Fruit fly (Drosophila melanogaster): ENCODE results near the gene Obp22a.

Gene Obp22a

dm6 chr2L:1981726-1982367, 10.1 kb downstream of the Obp22a start, which contains the start of gene CG7289 (continued):
- TF ChIP-seq sens (GFP tag) (peak; percentile 80), gt (GFP tag; IDR thresholded peaks at IDR 0.05) (no peak), CG3847 (GFP tag; IDR thresholded peaks at IDR 0.05) (no peak), crp (GFP tag; optimal IDR thresholded peaks at IDR 0.05) (no peak), Usf (GFP tag; optimal IDR thresholded peaks at IDR 0.05) (no peak), gro (GFP tag; optimal IDR thresholded peaks at IDR 0.05) (peak; percentile 10), H15 (GFP tag; IDR thresholded peaks at IDR 0.05) (no peak), sna (GFP tag; IDR thresholded peaks at IDR 0.05; ENCODE audit: partially characterized antibody) (0 out of 2 replicates have a peak, but pooled peaks have one; percentile 27), Ada2b (GFP tag; IDR thresholded peaks at IDR 0.05) (no peak), CG2120 (GFP tag; optimal IDR thresholded peaks at IDR 0.05) (peak; percentile 46), CG11504 (tag; optimal IDR thresholded peaks at IDR 0.05) (no peak), B-H2 (GFP tag; optimal IDR thresholded peaks at IDR 0.05) (peak; percentile 13), Scr (GFP tag; IDR thresholded peaks at IDR 0.05; ENCODE audit: partially characterized antibody) (peak; percentile 65), row (GFP tag; IDR thresholded peaks at IDR 0.05) (peak; percentile 70), Xbp1 (GFP tag; optimal IDR thresholded peaks at IDR 0.05) (peak; percentile 25), Ets65A (GFP tag) (peak; percentile 92), CG10979 (tag; optimal IDR thresholded peaks at IDR 0.05) (peak; percentile 9), so (GFP tag; IDR thresholded peaks at IDR 0.05) (peak; percentile 8; the same call in 1 of the 3 replicates), Dref (GFP tag; IDR thresholded peaks at IDR 0.05) (peak; percentile 75), stwl (tag; optimal IDR thresholded peaks at IDR 0.05) (peak; percentile 75), sug (tag; optimal IDR thresholded peaks at IDR 0.05) (peak; percentile 17), amos (GFP tag; IDR thresholded peaks at IDR 0.05; ENCODE audit: partially characterized antibody) (peak; percentile 64), CG31224 (GFP tag; IDR thresholded peaks at IDR 0.05) (no peak), CG6791 (GFP tag; IDR thresholded peaks at IDR 0.05; ENCODE audit: partially characterized antibody) (peak; percentile 81), CG34224 (GFP tag; IDR thresholded peaks at IDR 0.05; ENCODE audit: partially characterized antibody) (peak; percentile 52), CG12942 (GFP tag; optimal IDR thresholded peaks at IDR 0.05) (no peak), HmgD (GFP tag; optimal IDR thresholded peaks at IDR 0.05) (no peak), MBD-R2 (GFP tag; IDR thresholded peaks at IDR 0.05) (peak; percentile 77), HmgZ (tag; optimal IDR thresholded peaks at IDR 0.05) (peak; percentile 22), unc-4 (GFP tag; IDR thresholded peaks at IDR 0.05; ENCODE audit: partially characterized antibody) (peak; percentile 60), Dll (GFP tag; IDR thresholded peaks at IDR 0.05; ENCODE audit: partially characterized antibody) (peak; percentile 61), CG32532 (GFP tag; IDR thresholded peaks at IDR 0.05) (peak; percentile 22; the same call in 1 of the 2 replicates), mld (GFP tag; IDR thresholded peaks at IDR 0.05; ENCODE audit: partially characterized antibody) (0 out of 3 replicates have a peak, but pooled peaks have one; percentile 38), CG1603 (tag; optimal IDR thresholded peaks at IDR 0.05) (peak; percentile 25), Med (GFP tag) (peak; percentile 42), tin (GFP tag; optimal IDR thresholded peaks at IDR 0.05) (peak; percentile 8), slbo (GFP tag; IDR thresholded peaks at IDR 0.05) (peak; percentile 40; the same call in 1 of the 2 replicates), CG16813 (GFP tag; IDR thresholded peaks at IDR 0.05; ENCODE audit: partially characterized antibody) (peak; percentile 59), mam (GFP tag; optimal IDR thresholded peaks at IDR 0.05) (peak; percentile 12), CG12659 (GFP tag; optimal IDR thresholded peaks at IDR 0.05) (peak; percentile 6), CG11560 (tag; IDR thresholded peaks at IDR 0.05) (peak; percentile 41; the same call in 1 of the 3 replicates), CG14860 (GFP tag; IDR thresholded peaks at IDR 0.05; ENCODE audit: partially characterized antibody) (peak; percentile 55; the same call in 2 of the 3 replicates), CG12155 (GFP tag; optimal IDR thresholded peaks at IDR 0.05) (peak; percentile 5), CG4854 (GFP tag; optimal IDR thresholded peaks at IDR 0.05) (no peak), kni (GFP tag; optimal IDR thresholded peaks at IDR 0.05) (no peak), ci (GFP tag; IDR thresholded peaks at IDR 0.05) (0 out of 3 replicates have a peak, but pooled peaks have one; percentile 9), CG13287 (GFP tag; IDR thresholded peaks at IDR 0.05; ENCODE audit: partially characterized antibody) (peak; percentile 78), tna (GFP tag; IDR thresholded peaks at IDR 0.05; ENCODE audit: partially characterized antibody) (peak; percentile 38; the same call in 1 of the 2 replicates)

Data from whole organism, embryonic.